Worm (Caenorhabditis elegans): Measurements from ENCODE around the gene nas-16.
"Not testable (repeated sequence)": the region's sequence is repeated elsewhere in the genome, so short reads cannot be mapped to it uniquely, and the experiment has no call there.

The nas-16 gene

ce11 chrV:11389776-11390175 is 2.3 kb upstream of the nas-16 start, which contains the start of gene col-155:
Gene col-155, minus strand, starts transcription at chrV:11389876.
- TF ChIP-seq unc-62 (GFP tag; optimal IDR thresholded peaks at IDR 0.05): no peak

DNA sequence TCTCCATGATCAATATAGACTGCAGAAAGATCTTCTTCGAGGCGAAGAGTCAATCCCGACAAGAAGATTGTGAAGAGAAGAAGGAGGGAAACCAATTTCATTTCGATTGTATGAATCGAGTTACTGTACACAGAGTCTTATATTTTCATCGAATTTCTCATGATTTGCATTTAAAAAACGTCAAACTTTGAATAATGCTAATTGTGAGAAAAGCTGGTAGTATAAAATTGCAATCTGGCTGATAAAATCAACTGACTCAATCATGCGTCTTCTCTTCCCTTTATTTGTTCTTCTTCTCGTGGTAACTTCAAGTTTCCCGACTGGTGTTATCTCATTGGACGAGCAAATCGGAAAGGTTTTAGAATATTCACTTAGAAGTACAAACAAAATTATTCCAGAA is 1.7 kb upstream of the nas-16 start, which contains the start of the genes K03B8.11 and K03B8.14:
TSS of gene K03B8.11 (minus strand) at position 101 of the 400 bp plus-strand sequence.
TSS of gene K03B8.14 (plus strand) at position 110 of the 400 bp plus-strand sequence.
- no peak for TF ChIP-seq unc-62 (GFP tag; optimal IDR thresholded peaks at IDR 0.05)

ce11 chrV:11395024-11395423 is 2.9 kb downstream of the nas-16 start, which contains the start of gene K03B8.4:
Gene K03B8.4, minus strand, starts transcription at chrV:11395124.
- not testable (repeated sequence) for TF ChIP-seq unc-62 (GFP tag; optimal IDR thresholded peaks at IDR 0.05)

ce11 chrV:11396134-11396533 is 4.0 kb downstream of the nas-16 start, which contains the start of gene nas-18:
Gene nas-18, plus strand, starts transcription at chrV:11396434.
- not testable (repeated sequence) for TF ChIP-seq unc-62 (GFP tag; optimal IDR thresholded peaks at IDR 0.05)

ce11 chrV:11398616-11399015 is 6.5 kb downstream of the nas-16 start, which contains the start of gene nas-17:
Gene nas-17, plus strand, starts transcription at chrV:11398916.
- TF ChIP-seq unc-62 (GFP tag; optimal IDR thresholded peaks at IDR 0.05): no peak

ce11 chrV:11402610-11403009 is 10.5 kb downstream of the nas-16 start, which contains the start of gene nas-19:
Gene nas-19, minus strand, starts transcription at chrV:11402710.
- no peak for TF ChIP-seq unc-62 (GFP tag; optimal IDR thresholded peaks at IDR 0.05)

ce11 chrV:11403059-11403458 is 10.9 kb downstream of the nas-16 start:
- TF ChIP-seq unc-62 (GFP tag; optimal IDR thresholded peaks at IDR 0.05): no peak

DNA sequence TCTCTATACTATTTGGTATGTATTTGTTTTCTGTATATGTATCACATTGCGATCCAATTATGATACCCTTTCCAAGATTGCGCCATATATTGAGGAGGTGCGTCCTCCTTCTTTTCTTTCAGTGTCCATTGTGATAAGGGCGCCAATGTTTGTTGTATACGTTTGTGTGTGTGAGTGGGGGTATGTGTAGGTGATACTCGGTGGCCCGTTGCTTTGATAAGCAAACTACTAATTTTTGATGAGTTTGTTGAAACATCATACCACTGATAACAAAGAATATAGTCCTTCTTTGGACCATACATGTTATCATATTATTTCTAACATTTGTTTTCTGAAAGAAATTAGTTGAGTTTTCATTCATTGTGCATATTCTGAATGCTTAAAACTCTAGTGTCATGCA is 11.6 kb downstream of the nas-16 start:
- no peak for TF ChIP-seq unc-62 (GFP tag; optimal IDR thresholded peaks at IDR 0.05)

DNA sequence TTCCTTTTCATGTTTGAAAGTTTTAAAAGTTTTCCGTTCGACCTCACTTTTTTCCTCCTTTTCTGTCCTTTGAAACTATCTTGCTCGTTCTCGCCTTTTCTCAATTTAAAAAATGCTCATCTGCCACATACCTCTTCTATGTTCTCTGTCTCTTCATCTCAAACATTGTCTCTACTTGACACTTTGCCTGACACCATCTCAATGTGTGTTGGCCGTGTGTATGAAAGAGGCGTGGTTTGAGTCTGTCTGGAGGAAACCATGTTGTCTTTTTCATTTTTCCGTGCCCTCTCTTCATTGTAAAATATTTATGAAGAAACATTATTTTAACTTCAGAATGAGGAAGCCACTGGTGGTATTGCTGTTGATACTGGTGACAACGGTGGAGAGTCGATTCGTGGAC is 15.1 kb downstream of the nas-16 start, which contains the start of gene K03B8.6:
TSS of gene K03B8.6 (plus strand) at position 334 of the 400 bp plus-strand sequence.
- no peak for TF ChIP-seq unc-62 (GFP tag; optimal IDR thresholded peaks at IDR 0.05)

ce11 chrV:11410902-11411561 is 18.9 kb downstream of the nas-16 start, which contains the start of the genes K03B8.8 and grl-3:
Gene K03B8.8, minus strand, starts transcription at chrV:11411002.
Gene grl-3, plus strand, starts transcription at chrV:11411511.
- TF ChIP-seq unc-62 (GFP tag; optimal IDR thresholded peaks at IDR 0.05): no peak

DNA sequence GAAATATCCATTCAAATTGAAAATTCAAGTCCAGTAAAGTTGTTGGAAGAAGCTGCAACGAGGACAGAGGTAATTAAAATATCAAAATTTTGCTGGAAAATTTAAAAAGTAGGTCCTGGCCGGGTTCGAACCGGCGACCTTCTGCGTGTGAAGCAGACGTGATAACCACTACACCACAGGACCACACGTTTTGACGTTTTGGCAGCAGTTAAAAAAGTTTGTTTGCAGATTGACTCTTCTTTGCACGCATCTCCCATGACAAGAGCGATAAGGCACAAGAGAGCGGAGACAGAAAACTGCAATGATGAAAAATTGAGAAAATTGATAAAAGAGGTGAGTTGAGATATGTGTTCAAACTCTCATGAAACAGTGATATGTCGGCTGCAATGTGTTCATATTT is 20.0 kb downstream of the nas-16 start:
- no peak for TF ChIP-seq unc-62 (GFP tag; optimal IDR thresholded peaks at IDR 0.05)

DNA sequence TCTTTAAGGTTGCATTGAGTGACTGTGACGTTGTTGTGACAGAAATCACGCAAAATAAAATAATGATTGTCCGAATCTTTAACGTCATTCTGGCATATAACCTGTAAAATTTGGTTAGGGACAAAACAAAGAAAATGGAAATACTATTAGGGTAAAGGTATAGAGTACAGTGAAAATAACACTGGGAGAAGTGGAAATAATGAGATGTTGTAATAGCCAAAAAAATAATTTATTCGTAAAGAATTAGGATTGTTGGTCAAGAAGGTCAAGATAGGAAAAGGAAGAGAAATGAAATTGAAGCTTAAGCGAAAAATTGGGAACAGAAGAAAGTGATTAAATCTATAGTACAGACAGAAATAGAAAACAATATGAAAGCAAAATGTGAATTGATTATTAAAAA is 22.9 kb downstream of the nas-16 start, which contains the start of gene deg-3:
TSS of gene deg-3 (minus strand) at position 101 of the 400 bp plus-strand sequence.
- no peak for TF ChIP-seq unc-62 (GFP tag; optimal IDR thresholded peaks at IDR 0.05)

DNA sequence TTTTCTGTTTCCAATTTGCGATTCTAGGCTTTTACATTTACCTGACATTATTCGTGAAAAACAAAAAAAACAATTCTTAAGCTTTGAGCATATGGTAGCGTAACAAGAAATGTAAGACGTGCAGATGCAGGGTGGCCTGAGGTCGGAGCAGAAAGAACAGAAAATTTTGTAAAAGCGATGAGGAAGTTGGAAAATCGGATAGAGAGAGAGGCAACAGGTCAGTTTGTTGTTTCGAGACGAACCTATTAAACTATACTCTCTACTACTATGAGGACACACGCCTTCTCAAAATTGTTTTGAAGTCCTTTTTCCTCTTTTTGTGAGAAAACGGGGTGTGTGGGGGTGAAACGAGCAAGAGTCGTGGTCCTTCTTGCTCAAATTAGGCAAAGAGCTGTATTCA is 29.5 kb downstream of the nas-16 start, which contains the start of gene des-2:
TSS of gene des-2 (minus strand) at position 101 of the 400 bp plus-strand sequence.
- TF ChIP-seq unc-62 (GFP tag; optimal IDR thresholded peaks at IDR 0.05): no peak

ce11 chrV:11424565-11424964 is 32.4 kb downstream of the nas-16 start, which contains the start of gene T26H10.2:
Gene T26H10.2, minus strand, starts transcription at chrV:11424665.
- TF ChIP-seq unc-62 (GFP tag; optimal IDR thresholded peaks at IDR 0.05): no peak

- no peak for TF ChIP-seq unc-62 (GFP tag; optimal IDR thresholded peaks at IDR 0.05)
Measured at ce11 chrV:11428728-11429127, 36.6 kb downstream of the nas-16 start.

ce11 chrV:11430823-11431222 is 38.7 kb downstream of the nas-16 start:
- TF ChIP-seq unc-62 (GFP tag; optimal IDR thresholded peaks at IDR 0.05): no peak

DNA sequence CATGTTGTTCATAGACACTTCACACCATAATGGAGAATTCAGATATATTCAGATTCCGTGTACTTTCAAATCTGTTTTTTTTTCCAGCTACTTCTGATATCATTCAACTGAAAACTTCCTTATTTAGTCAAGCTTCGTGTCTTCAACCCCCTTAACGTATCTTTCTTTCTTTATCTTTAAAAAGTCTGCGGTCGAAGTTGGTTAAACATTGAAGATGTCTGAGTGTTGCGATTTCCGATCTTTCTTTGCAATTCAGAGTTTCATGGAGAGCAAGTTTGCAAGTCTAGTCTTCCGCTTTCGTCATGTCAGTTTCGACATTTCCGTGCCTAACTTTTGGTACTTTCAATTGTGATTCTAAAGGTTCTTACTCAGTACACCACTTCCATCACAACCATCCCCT is 43.1 kb downstream of the nas-16 start:
- TF ChIP-seq unc-62 (GFP tag; optimal IDR thresholded peaks at IDR 0.05): no peak

All from whole organism, dauer.